Fruit fly (Drosophila melanogaster) ovary, adult (tissue): ENCODE measurements around the gene Mct1.

Experiments
- CG17801 ChIP-seq: fragments of 200-800 bp; optimal IDR thresholded peaks from 2 replicates; lab custom pipeline; 2019; ENCODE audit warnings: missing biosample characterization, mild to moderate bottlenecking, missing genetic modification characterization, moderate library complexity; ENCODE audit not compliant: partially characterized antibody

Gene Mct1

dm6 chrX:2188888-2189287 is at the start of gene Mct1:
TSS of gene Mct1 (plus strand) at chrX:2189188.
- no peak for TF ChIP-seq CG17801 (GFP tag; lab: Kevin White, UChicago)

DNA sequence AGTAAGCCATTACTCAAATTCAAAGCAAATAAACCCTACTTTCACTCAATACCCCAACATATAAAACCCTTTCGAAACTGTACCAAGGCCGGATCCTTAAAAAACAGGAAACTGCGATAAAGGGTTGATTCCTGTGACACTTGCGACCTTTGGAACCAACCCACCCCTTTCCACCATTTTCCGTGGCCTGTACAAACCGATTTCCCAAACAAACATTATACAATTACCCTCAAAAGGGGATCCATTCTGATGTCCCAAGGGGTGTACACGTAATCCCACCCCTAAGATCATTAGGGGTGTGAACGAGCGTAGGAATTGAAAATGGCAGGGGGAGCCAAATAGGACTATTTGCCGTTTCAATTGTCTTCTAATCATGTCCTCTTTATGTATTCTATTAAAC is 49.4 kb upstream of the Mct1 start:
- TF ChIP-seq CG17801 (GFP tag; lab: Kevin White, UChicago), result no peak

DNA sequence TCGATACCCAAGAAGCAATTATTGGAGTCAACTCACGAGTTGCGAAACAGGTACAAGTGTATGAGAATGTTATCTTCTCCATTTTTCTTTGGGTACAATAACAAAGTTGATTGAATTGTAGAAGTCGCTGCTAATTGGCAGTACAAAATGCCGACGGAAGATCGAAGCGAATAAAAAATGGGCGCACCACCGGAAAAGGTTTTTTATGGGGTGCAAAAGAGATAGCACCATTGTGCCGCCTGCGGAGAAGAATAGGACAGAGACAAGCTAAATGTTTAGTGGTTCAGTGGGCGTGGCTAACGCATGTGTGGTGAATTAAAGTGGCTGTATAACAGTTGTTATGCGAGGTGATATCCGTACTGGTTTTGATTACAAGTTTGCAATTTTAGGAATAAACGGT is 48.5 kb upstream of the Mct1 start:
- TF ChIP-seq CG17801 (GFP tag; lab: Kevin White, UChicago), result no peak

DNA sequence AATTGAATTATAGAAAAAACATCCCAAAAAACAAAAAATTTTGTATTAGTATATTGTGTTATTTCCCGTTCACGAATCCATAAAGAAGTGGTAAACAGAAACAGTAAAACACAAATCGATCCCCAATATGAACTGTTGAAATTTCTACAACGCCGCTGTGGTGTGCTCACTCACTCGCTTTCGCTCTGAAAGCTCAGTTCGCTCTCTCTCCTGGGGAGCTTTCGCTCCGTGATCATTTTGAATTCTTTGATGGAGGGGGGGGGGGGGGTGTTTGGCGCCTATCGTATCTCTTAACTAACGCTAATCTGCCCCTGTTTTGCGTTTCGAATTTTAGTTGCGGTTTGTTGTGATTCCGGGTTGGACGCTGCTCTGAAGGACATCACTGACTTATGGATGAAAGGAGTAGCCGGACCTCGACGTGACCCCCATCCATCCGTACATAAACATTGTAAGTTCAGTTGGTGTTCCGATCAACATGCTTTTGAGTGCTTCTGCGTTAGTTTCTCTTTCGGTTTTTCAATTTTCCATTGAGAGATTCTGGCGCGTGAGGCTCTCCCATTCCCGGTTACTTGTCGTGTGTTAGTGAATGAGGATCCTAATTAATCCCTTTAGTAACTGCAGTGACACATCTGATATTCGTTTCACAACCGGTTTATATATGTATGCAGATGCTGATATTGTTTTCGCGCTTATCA is 47.7 kb upstream of the Mct1 start, which contains the start of gene D2hgdh:
Gene D2hgdh (plus strand): TSS at position 331 of the 695 bp plus-strand sequence.
- peak; percentile 2 for TF ChIP-seq CG17801 (GFP tag; lab: Kevin White, UChicago)

dm6 chrX:2141854-2142216 is 47.2 kb upstream of the Mct1 start:
- peak; percentile 53 for TF ChIP-seq CG17801 (GFP tag; lab: Kevin White, UChicago)

dm6 chrX:2142275-2142934 is 46.6 kb upstream of the Mct1 start:
- no peak for TF ChIP-seq CG17801 (GFP tag; lab: Kevin White, UChicago)

- no peak for TF ChIP-seq CG17801 (GFP tag; lab: Kevin White, UChicago)
Observed at dm6 chrX:2142935-2143312, 46.1 kb upstream of the Mct1 start.

DNA sequence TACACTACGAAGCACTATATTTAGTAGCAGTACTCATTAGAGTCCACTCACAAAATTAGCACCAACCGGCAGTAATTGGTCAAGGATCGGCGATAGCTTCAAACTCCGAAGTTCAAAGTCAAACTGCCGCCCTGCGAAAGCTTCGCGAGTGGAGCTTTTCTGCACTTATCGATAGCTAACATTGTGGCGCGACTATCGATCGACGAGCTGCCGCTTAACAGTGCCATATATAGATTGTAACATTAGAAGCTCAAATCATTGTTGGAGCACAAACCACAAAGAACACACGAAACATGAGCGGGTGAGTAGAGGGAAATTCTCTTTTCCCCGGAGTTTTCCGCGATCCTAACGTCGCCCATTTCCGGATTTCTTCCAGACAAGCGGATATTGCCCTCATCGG is 43.9 kb upstream of the Mct1 start, which contains the start of gene Pgd:
Gene Pgd (plus strand): TSS at position 23 of the 400 bp plus-strand sequence.
- TF ChIP-seq CG17801 (GFP tag; lab: Kevin White, UChicago), result peak; percentile 73

DNA sequence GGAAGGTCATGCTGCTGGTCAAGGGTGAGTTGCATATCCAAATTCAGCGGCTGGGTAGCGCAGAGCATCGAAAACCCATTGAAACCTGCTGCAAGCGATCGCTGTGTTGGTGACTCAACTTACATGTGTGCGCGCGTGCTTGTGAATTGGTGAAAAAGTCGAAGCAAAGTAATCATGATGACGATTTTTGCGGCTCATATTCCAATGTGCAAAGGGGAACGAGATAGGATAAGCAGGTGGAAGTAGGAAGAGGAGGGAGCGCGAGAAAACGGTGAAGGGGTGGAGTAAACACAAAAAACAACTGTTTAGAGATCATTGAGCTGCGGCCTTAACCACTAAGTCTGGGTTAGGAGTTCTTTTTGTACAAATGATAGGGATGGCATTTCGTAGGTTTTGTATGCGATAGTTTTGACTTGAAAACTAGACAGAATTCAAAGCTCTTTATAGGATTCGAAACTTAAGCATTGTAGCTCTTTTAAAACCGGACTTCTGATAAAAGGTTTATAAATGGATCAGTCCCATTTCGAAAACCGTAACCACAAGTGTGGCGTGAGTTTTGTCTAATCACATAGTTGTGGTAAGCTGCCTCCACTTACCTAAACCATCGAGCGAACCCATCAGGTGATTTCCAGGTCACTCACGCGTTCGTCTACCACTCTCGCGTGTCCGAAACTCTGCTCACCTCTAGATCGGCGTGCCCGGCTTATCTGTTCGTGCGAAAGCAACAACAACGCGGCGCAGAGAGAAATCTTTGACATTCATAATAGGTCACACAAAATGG is 43.1 kb upstream of the Mct1 start:
- peak; percentile 80 for TF ChIP-seq CG17801 (GFP tag; lab: Kevin White, UChicago)

- TF ChIP-seq CG17801 (GFP tag; lab: Kevin White, UChicago), result no peak
Observed at dm6 chrX:2146574-2146973, 42.4 kb upstream of the Mct1 start.

dm6 chrX:2147475-2147874 is 41.5 kb upstream of the Mct1 start:
- no peak for TF ChIP-seq CG17801 (GFP tag; lab: Kevin White, UChicago)

- no peak for TF ChIP-seq CG17801 (GFP tag; lab: Kevin White, UChicago)
Observed at dm6 chrX:2148671-2149070, 40.3 kb upstream of the Mct1 start.

DNA sequence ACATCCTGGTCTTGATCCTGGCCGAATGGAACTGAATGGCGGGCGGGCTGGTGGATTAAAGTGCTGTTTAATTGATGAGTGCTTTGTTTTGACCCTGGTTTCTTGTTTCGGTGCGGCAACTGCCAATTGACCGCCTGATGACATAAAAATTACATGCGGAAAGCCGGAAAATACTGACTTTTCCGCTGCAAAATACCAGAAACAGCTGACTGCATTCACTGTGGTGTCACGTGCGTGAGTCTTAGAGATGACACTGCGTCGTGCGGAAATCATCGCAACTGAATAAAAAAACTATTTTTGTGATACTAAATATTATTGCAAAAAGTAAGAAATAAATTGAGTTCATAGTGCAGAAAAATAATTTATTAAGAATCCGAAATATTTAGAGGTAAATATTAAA is 39.5 kb upstream of the Mct1 start, which contains the start of gene bcn92:
Gene bcn92 (minus strand): TSS at position 170 of the 400 bp plus-strand sequence.
- TF ChIP-seq CG17801 (GFP tag; lab: Kevin White, UChicago), result peak; percentile 41

- TF ChIP-seq CG17801 (GFP tag; lab: Kevin White, UChicago), result peak; percentile 38
Observed at dm6 chrX:2155868-2156267, 33.1 kb upstream of the Mct1 start.

dm6 chrX:2157929-2158610 is 30.9 kb upstream of the Mct1 start:
- TF ChIP-seq CG17801 (GFP tag; lab: Kevin White, UChicago), result no peak
